Worm (Caenorhabditis elegans): Measurements from ENCODE around the gene slc-25A32.
A peak's percentile ranks its signal among the peaks of the same experiment; 100 is the strongest.

Gene slc-25A32

DNA sequence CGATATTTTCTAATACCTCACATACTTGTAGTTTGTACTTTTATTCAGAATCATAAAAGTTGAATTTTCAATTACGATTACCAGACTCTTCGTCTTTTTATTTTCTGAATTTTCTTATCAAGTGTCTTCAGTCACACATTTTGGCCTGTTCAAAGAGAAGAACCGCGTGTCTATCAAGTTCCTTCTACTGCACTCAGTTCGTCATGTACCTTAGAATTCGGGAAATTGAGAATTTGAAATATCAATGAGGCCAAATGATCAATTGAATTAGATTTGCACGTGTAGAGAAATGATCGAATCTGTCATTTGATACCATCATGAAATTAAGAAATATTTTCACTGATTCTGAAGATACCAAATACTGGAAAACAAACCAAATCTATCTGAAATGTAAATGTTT, 12.5 kb upstream of the slc-25A32 start:
- TF ChIP-seq mdl-1 (tag; optimal IDR thresholded peaks at IDR 0.05) (peak in 1 of 2 experiments; percentile 14), nhr-6 (tag; optimal IDR thresholded peaks at IDR 0.05) (peak; percentile 18), nhr-21 (tag; optimal IDR thresholded peaks at IDR 0.05) (peak; percentile 61), sma-3 (GFP tag; optimal IDR thresholded peaks at IDR 0.05) (peak; percentile 81), blmp-1 (tag; optimal IDR thresholded peaks at IDR 0.05; ENCODE audit: insufficient read depth) (peak; percentile 49), lin-39 (tag; optimal IDR thresholded peaks at IDR 0.05) (no peak), unc-62 (GFP tag; optimal IDR thresholded peaks at IDR 0.05) (no peak), fos-1 (tag; optimal IDR thresholded peaks at IDR 0.05) (peak; percentile 40), unc-39 (tag; optimal IDR thresholded peaks at IDR 0.05) (no peak), sma-9 (GFP tag; optimal IDR thresholded peaks at IDR 0.05) (peak; percentile 91), sma-9 (tag; optimal IDR thresholded peaks at IDR 0.05) (no peak)

DNA sequence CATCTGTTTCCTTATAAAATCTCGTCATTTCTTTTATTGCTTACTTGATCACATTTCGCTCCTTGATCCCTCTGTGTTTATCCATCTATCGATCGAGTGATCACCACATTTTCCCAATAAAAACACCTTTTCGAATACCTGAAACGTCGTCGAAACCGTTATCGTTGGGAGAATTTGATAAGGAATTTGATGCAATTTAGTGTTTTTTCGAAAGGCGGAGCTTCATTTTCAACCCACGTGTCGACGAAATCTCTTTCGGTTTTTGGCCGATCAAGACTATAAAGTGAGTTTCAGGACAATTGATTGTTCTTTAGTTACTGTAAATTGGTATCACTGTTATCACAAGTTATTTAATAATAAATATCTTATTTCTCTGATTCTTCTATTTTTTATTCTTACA, 11.5 kb upstream of the slc-25A32 start, which contains the start of gene srdh-1:
Gene srdh-1 (plus strand): TSS at position 43 of the 400 bp plus-strand sequence.
- TF ChIP-seq unc-39 (tag; optimal IDR thresholded peaks at IDR 0.05), result no peak
- TF ChIP-seq fos-1 (tag; optimal IDR thresholded peaks at IDR 0.05), result peak; percentile 16
- peak; percentile 36 for TF ChIP-seq blmp-1 (tag; optimal IDR thresholded peaks at IDR 0.05; ENCODE audit: insufficient read depth)
- TF ChIP-seq sma-9 (GFP tag; optimal IDR thresholded peaks at IDR 0.05), result peak; percentile 18
- TF ChIP-seq sma-9 (tag; optimal IDR thresholded peaks at IDR 0.05), result no peak
- no peak for TF ChIP-seq egl-27 (tag; optimal IDR thresholded peaks at IDR 0.05)
- TF ChIP-seq elt-1 (tag; optimal IDR thresholded peaks at IDR 0.05), result no peak
- TF ChIP-seq ceh-16 (tag; optimal IDR thresholded peaks at IDR 0.05), result no peak
- TF ChIP-seq R02D3.7 (tag; optimal IDR thresholded peaks at IDR 0.05), result no peak

DNA sequence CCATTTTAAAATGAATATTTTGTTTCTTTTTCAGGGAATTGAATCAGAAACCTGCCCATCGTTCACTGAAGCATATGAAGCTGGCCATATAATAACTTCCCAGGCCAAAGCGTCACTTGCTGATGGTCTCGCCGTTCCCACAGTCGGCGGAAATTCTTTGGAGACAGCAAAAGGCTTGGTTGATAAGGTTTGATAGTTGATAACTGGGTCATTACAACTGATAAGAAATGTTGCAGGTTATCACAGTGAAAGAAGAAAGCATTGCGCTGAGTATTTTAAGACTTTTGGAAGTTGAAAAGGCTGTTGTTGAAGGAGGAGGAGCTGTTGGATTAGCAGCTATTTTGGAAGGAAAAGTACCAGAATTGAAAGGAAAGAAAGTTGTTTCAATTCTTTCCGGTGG, 9.5 kb upstream of the slc-25A32 start:
- TF ChIP-seq dmd-4 (tag; optimal IDR thresholded peaks at IDR 0.05) (no peak), fos-1 (tag; optimal IDR thresholded peaks at IDR 0.05) (peak; percentile 89), sma-9 (GFP tag; optimal IDR thresholded peaks at IDR 0.05) (peak; percentile 5), sma-9 (tag; optimal IDR thresholded peaks at IDR 0.05) (no peak), ztf-4 (tag; optimal IDR thresholded peaks at IDR 0.05) (no peak)

DNA sequence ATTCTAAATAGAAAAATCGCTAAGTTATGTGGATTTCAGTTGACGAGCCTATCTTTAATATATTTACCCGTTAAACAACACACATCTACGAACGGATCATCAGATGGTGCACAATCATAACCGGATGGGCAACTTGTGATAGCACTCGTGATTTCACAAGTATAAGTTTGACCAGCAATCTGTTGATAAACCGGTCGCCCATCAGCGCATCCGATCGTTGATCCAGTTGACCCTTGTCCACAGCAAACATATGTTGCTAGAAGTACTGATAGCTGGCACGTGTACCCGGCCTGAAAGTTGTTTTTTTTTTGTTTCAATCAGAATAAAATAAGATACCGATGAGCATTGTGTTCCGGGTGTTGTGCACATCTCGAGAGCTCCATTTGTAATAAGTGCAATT, 8.4 kb upstream of the slc-25A32 start:
- no peak for TF ChIP-seq nhr-11 (tag; optimal IDR thresholded peaks at IDR 0.05)
- no peak for TF ChIP-seq ztf-4 (tag; optimal IDR thresholded peaks at IDR 0.05)
- TF ChIP-seq lin-11 (tag; optimal IDR thresholded peaks at IDR 0.05), result no peak
- TF ChIP-seq lsy-2 (tag; optimal IDR thresholded peaks at IDR 0.05), result no peak
- TF ChIP-seq unc-62 (GFP tag; optimal IDR thresholded peaks at IDR 0.05), result no peak
- no peak for TF ChIP-seq nhr-10 (tag; optimal IDR thresholded peaks at IDR 0.05)
- TF ChIP-seq gmeb-1 (tag; optimal IDR thresholded peaks at IDR 0.05), result no peak
- no peak for TF ChIP-seq snpc-4 (tag; optimal IDR thresholded peaks at IDR 0.05)
- no peak for TF ChIP-seq C34F6.9 (tag; optimal IDR thresholded peaks at IDR 0.05)
- TF ChIP-seq zag-1 (tag; optimal IDR thresholded peaks at IDR 0.05), result no peak
- no peak for TF ChIP-seq peb-1 (tag; optimal IDR thresholded peaks at IDR 0.05)
- TF ChIP-seq nhr-25 (tag; optimal IDR thresholded peaks at IDR 0.05), result no peak
- TF ChIP-seq egl-27 (tag; optimal IDR thresholded peaks at IDR 0.05), result no peak
- TF ChIP-seq ztf-1 (GFP tag; conservative IDR thresholded peaks at IDR 0.05), result no peak
- TF ChIP-seq nhr-23 (tag; optimal IDR thresholded peaks at IDR 0.05), result no peak
- TF ChIP-seq mab-5 (tag; optimal IDR thresholded peaks at IDR 0.05), result no peak
- no peak for TF ChIP-seq blmp-1 (tag; optimal IDR thresholded peaks at IDR 0.05; ENCODE audit: insufficient read depth)
- no peak for TF ChIP-seq lin-39 (tag; optimal IDR thresholded peaks at IDR 0.05)
- TF ChIP-seq nhr-237 (tag; optimal IDR thresholded peaks at IDR 0.05), result no peak
- TF ChIP-seq sma-9 (GFP tag; optimal IDR thresholded peaks at IDR 0.05), result no peak
- TF ChIP-seq sma-9 (tag; optimal IDR thresholded peaks at IDR 0.05), result no peak

DNA sequence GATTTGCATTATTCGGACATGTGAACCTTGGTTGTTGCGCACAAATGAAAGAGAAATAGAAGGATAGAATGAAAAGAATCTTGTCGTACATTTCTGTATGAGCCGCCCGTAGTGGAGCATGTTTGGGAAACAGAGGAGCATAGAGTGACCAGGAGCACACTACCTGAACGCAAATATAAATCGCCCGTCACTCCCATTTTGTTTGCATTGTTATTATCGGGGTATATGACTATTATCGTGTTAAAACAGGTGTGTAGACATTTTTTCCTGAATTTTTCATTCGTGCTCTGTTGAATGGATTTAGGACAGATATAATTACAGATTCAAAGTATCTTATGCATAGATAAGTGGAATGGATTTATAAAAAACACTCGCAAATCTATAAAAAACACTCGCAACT, 6.7 kb upstream of the slc-25A32 start, which contains the start of gene K01C8.2:
Gene K01C8.2 (minus strand): TSS at position 101 of the 400 bp plus-strand sequence.
- no peak for TF ChIP-seq gmeb-1 (tag; optimal IDR thresholded peaks at IDR 0.05)
- no peak for TF ChIP-seq blmp-1 (tag; optimal IDR thresholded peaks at IDR 0.05; ENCODE audit: insufficient read depth)
- TF ChIP-seq nhr-11 (tag; optimal IDR thresholded peaks at IDR 0.05), result no peak
- no peak for TF ChIP-seq peb-1 (tag; optimal IDR thresholded peaks at IDR 0.05)
- no peak for TF ChIP-seq ama-1 (optimal IDR thresholded peaks at IDR 0.05)
- TF ChIP-seq ceh-82 (tag; optimal IDR thresholded peaks at IDR 0.05), result no peak
- no peak for TF ChIP-seq ztf-1 (GFP tag; conservative IDR thresholded peaks at IDR 0.05)
- TF ChIP-seq mab-5 (tag; optimal IDR thresholded peaks at IDR 0.05), result no peak
- no peak for TF ChIP-seq sma-9 (GFP tag; optimal IDR thresholded peaks at IDR 0.05)
- no peak for TF ChIP-seq sma-9 (tag; optimal IDR thresholded peaks at IDR 0.05)
- no peak for TF ChIP-seq mdl-1 (tag; optimal IDR thresholded peaks at IDR 0.05)
- TF ChIP-seq unc-62 (GFP tag; optimal IDR thresholded peaks at IDR 0.05), result no peak
- TF ChIP-seq crh-2 (tag; optimal IDR thresholded peaks at IDR 0.05), result no peak
- no peak for TF ChIP-seq fos-1 (tag; optimal IDR thresholded peaks at IDR 0.05)
- TF ChIP-seq unc-39 (tag; optimal IDR thresholded peaks at IDR 0.05), result no peak
- TF ChIP-seq sma-3 (GFP tag; optimal IDR thresholded peaks at IDR 0.05), result no peak
- TF ChIP-seq snpc-4 (tag; optimal IDR thresholded peaks at IDR 0.05), result no peak
- no peak for TF ChIP-seq nhr-23 (tag; optimal IDR thresholded peaks at IDR 0.05)
- no peak for TF ChIP-seq nhr-77 (tag; optimal IDR thresholded peaks at IDR 0.05)
- no peak for TF ChIP-seq F13H6.1 (tag; optimal IDR thresholded peaks at IDR 0.05)
